Worm (Caenorhabditis elegans) whole organism, midembryonic: Measurements from ENCODE around the gene spp-18.

Experiments used
- T22C8.4 ChIP-seq: fragments of 200-800 bp; sonication (Bioruptor generic); IDR thresholded peaks from 2 replicates; pipeline ENCODE4 v1.3.6; 2022; ENCODE audit warnings: missing genetic modification characterization, missing compliant biosample characterization
- cog-1 ChIP-seq: sonication (generic microtip); optimal IDR thresholded peaks from 2 replicates; lab custom pipeline; 2016; ENCODE audit warnings: missing genetic modification characterization, missing compliant biosample characterization
- flt-1 ChIP-seq: fragments of 200-800 bp; sonication (Bioruptor generic); IDR thresholded peaks from 2 replicates; pipeline ENCODE4 v1.3.6; 2022; ENCODE audit warnings: missing genetic modification characterization, missing compliant biosample characterization
- klf-2 ChIP-seq: fragments of 200-800 bp; sonication (Bioruptor generic); conservative IDR thresholded peaks from 2 replicates; pipeline ENCODE4 v1.3.6; 2022; ENCODE audit warnings: missing genetic modification reagents, missing genetic modification characterization, missing compliant biosample characterization
- med-1 ChIP-seq: sonication (generic microtip); optimal IDR thresholded peaks from 2 replicates; lab custom pipeline; 2017; ENCODE audit warnings: missing genetic modification characterization, mild to moderate bottlenecking, missing compliant biosample characterization, antibody characterized with exemption, missing genetic modification reagents; ENCODE audit not compliant: insufficient read depth
- ref-1 ChIP-seq: fragments of 200-800 bp; sonication (Bioruptor generic); conservative IDR thresholded peaks from 2 replicates; pipeline ENCODE4 v1.3.6; 2022; ENCODE audit warnings: missing genetic modification reagents, missing genetic modification characterization, missing compliant biosample characterization
- tab-1 ChIP-seq: fragments of 200-800 bp; sonication (Bioruptor generic); IDR thresholded peaks from 2 replicates; pipeline ENCODE4 v1.3.6; 2022; ENCODE audit warnings: missing genetic modification characterization, missing compliant biosample characterization
- ztf-23 ChIP-seq: fragments of 200-800 bp; sonication (Bioruptor generic); IDR thresholded peaks from 2 replicates; pipeline ENCODE4 v1.3.6; 2022; ENCODE audit warnings: missing genetic modification reagents, missing genetic modification characterization, missing compliant biosample characterization
- ztf-29 ChIP-seq: fragments of 200-800 bp; sonication (Bioruptor generic); IDR thresholded peaks from 2 replicates; pipeline ENCODE4 v1.3.6; 2022; ENCODE audit warnings: missing genetic modification reagents, missing genetic modification characterization, missing compliant biosample characterization

Gene spp-18

DNA sequence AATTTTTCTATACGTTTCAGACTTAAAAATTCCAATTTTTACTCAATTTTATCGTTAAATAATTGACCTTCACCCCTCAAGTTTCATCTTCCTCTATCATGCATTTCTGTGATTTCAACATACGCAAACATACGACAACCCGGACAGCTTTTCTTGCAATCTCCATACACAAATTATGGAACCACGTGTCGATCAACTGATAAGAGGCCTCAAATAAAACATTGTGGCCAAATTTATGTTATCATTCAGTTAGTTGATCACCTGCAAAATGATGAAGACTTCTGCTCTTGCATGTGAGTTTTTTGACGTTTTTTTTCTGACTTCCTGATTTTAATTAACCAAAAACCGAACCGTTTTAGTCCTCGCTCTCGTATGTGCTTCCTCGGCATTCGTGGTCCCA is at the start of gene spp-18:
TSS of gene spp-18 (plus strand) at position 257 of the 400 bp plus-strand sequence.
- TF ChIP-seq med-1 (no peak), cog-1 (tag; lab: Kevin White, UChicago) (no peak), ztf-23 (no peak), flt-1 (GFP tag; lab: Robert Waterston, UW) (no peak), tab-1 (GFP tag; lab: Robert Waterston, UW) (no peak), ztf-29 (GFP tag; lab: Robert Waterston, UW) (no peak), T22C8.4 (no peak), klf-2 (GFP tag; lab: Robert Waterston, UW) (no peak), ref-1 (GFP tag; lab: Robert Waterston, UW) (no peak)

DNA sequence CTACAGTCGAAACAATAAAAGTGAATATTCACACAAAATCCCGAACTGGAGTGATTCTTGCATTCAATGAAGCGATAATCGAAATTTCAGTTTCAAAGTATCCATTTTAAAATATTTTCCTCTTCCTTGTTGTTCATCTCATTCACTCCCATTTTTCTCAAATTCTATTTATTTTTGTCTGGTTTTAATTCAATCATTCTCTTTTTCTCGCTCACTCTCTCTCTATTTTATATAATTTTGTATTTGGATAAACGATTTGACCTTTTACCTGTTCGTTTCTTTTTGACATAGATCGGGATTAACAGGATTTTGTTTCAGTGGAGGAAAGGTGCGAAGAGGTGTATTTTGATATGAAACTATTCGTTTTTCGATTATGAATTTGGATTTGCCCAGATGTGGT is 47.5 kb upstream of the spp-18 start, which contains the start of gene T05A1.5:
TSS of gene T05A1.5 (plus strand) at position 301 of the 400 bp plus-strand sequence.
- TF ChIP-seq ztf-23 (no peak), T22C8.4 (no peak), cog-1 (tag; lab: Kevin White, UChicago) (no peak), med-1 (no peak), tab-1 (GFP tag; lab: Robert Waterston, UW) (no peak), flt-1 (GFP tag; lab: Robert Waterston, UW) (no peak), ztf-29 (GFP tag; lab: Robert Waterston, UW) (no peak), klf-2 (GFP tag; lab: Robert Waterston, UW) (no peak), ref-1 (GFP tag; lab: Robert Waterston, UW) (no peak)

DNA sequence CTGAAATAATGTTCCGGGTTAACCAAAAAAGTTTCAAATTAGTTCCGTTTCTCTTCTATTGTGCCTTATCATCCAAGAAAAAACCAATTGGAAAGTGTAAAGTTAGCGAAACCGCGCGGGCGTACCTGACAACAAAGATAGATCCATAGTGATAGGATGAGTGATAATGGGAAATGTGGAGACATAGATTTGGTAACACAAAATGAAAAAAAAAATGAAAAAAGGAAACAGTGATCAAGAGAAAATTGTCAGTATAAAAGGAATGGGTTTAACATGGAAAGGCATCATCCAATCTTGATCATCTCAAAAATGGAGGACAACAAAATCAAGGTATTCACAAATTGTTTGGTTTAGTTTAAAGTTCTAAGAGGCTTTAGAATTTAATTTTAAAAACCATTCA is 30.4 kb upstream of the spp-18 start, which contains the start of gene col-122:
TSS of gene col-122 (plus strand) at position 301 of the 400 bp plus-strand sequence.
- TF ChIP-seq klf-2 (GFP tag; lab: Robert Waterston, UW) (no peak), cog-1 (tag; lab: Kevin White, UChicago) (no peak), flt-1 (GFP tag; lab: Robert Waterston, UW) (no peak), T22C8.4 (no peak), ztf-23 (no peak), tab-1 (GFP tag; lab: Robert Waterston, UW) (no peak), med-1 (no peak), ztf-29 (GFP tag; lab: Robert Waterston, UW) (no peak)

DNA sequence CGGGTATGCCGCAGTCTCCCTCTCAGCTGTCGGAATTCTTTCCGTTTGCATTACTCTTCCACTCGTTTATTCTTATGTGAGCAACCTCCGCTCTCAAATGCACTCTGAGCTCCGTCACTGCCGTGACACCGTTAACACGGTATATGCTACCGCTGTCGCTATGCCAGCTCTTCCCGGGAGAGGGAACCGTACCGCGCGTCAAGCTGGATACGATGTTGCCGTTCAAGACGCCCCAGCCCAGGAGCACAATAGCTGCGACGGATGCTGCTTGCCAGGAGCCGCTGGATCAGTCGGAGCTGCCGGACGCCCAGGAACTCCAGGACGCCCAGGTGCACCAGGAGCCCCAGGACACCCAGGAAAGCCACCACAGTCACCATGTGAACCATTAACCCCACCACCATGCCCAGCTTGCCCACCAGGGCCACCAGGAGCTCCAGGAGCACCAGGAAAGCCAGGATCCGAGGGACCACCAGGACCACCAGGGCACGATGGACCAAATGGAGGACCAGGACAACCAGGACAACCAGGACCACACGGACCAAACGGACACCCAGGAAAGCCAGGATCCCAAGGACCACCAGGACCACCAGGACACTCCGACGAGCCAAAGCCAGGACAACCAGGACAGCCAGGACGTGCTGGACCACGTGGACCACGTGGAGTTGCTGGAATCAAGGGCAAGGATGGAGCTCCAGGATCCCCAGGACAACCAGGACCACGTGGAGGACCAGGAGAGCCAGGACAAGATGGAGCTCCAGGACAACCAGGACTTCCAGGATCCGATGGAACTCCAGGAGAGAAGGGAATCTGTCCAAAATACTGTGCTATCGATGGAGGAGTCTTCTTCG is 29.8 kb upstream of the spp-18 start:
- TF ChIP-seq klf-2 (GFP tag; lab: Robert Waterston, UW) (no peak), ztf-23 (no peak), ref-1 (GFP tag; lab: Robert Waterston, UW) (no peak), T22C8.4 (no peak), tab-1 (GFP tag; lab: Robert Waterston, UW) (no peak), flt-1 (GFP tag; lab: Robert Waterston, UW) (no peak), med-1 (no peak), ztf-29 (GFP tag; lab: Robert Waterston, UW) (no peak), cog-1 (tag; lab: Kevin White, UChicago) (no peak)

DNA sequence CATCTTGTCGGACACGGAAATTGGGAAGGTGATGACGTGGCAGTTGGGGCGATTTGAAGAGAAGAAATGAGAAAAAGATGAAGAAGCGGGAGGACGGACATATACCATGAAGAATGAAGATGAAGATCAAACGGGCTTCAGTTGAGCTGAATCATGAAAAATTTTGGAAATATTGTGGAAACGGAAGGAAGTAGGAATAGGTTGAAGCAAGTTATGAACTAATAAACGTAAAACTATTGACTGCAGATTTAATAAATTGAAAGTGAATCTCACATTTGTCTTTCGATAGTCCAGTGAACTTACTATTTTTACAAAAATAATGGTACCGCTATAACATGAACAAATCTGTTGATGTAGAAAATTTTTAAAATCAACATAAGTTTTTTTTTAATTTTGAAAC is 27.0 kb upstream of the spp-18 start, which contains the start of gene lron-14:
TSS of gene lron-14 (minus strand) at position 101 of the 400 bp plus-strand sequence.
- TF ChIP-seq tab-1 (GFP tag; lab: Robert Waterston, UW): no peak
- TF ChIP-seq ztf-29 (GFP tag; lab: Robert Waterston, UW): no peak
- no peak for TF ChIP-seq flt-1 (GFP tag; lab: Robert Waterston, UW)
- TF ChIP-seq T22C8.4: no peak
- no peak for TF ChIP-seq klf-2 (GFP tag; lab: Robert Waterston, UW)
- no peak for TF ChIP-seq ztf-23
- no peak for TF ChIP-seq cog-1 (tag; lab: Kevin White, UChicago)
- no peak for TF ChIP-seq med-1

DNA sequence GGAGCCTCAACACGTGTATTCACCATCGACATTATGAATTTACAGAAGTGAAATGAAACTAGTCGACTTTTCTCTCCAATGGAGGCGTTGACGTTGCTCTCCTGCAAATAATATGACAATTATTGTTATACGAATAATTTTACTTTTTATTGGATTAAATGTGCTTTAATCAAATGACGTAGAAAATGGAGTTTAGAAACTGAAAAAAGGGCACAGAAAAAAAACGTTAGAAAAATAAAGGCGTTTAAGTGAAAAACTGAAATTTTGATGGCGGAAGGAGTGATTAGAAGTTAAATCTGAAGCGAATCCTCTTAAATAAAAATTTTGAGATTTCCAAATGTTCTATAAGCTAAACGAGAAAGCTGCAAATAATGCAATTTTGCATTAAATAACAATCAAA is 13.5 kb upstream of the spp-18 start, which contains the start of gene npr-2:
TSS of gene npr-2 (minus strand) at position 101 of the 400 bp plus-strand sequence.
- no peak for TF ChIP-seq flt-1 (GFP tag; lab: Robert Waterston, UW)
- TF ChIP-seq cog-1 (tag; lab: Kevin White, UChicago): no peak
- TF ChIP-seq ztf-29 (GFP tag; lab: Robert Waterston, UW): no peak
- no peak for TF ChIP-seq ztf-23
- no peak for TF ChIP-seq med-1
- no peak for TF ChIP-seq ref-1 (GFP tag; lab: Robert Waterston, UW)
- TF ChIP-seq T22C8.4: no peak
- TF ChIP-seq klf-2 (GFP tag; lab: Robert Waterston, UW): no peak
- no peak for TF ChIP-seq tab-1 (GFP tag; lab: Robert Waterston, UW)

DNA sequence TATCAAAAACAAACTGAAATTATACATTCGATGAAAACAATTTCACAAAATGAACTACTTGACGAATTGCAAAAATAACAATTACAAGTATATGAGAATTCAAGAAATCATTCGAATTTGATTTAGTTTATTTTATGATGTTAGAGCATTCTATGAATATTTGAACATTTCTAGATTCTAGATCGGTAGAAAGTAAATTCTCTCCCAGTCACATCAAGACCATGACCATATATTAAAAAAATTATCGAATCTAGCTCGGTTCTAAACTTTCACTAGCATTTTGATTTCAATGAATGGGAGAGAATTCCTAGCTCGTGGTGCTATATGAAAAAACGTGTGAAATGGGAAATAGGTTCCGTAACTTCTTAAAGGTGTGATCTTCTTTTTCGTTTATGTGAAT is 9.2 kb upstream of the spp-18 start:
- TF ChIP-seq ztf-23: no peak
- no peak for TF ChIP-seq flt-1 (GFP tag; lab: Robert Waterston, UW)
- TF ChIP-seq med-1: no peak
- TF ChIP-seq ref-1 (GFP tag; lab: Robert Waterston, UW): no peak

DNA sequence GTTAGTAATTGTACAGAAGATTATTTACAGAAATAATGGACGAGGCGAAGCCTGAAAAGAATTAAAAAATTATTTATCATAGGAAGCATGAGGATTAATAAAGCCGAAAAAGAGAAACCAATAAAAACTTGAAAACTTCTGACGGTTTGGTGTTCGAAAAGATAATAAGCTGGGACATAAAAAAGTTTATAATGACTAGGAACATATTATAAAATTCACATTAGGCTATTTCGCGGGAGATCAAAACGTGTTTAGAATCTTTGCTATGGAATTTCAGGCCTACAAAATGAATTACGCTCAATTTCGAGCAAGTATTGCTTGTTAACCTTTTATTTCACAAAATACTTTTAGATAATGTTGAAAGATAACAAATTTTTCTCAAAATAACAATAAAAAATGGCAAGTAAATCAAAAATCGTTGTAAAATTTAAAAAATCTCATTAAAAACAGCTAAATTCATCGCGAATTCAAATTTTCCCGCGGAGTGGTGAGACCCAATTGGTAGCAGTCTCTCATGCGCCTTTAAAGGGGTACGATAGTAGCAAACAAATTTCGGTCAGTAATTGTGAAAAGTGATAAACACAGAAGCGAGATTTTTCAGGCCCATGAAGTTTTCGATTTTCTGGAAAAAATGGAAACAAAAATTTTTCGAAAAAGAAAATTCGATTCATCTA is 4.6 kb upstream of the spp-18 start, which contains the start of gene trcs-1:
TSS of gene trcs-1 (minus strand) at position 51 of the 674 bp plus-strand sequence.
- TF ChIP-seq klf-2 (GFP tag; lab: Robert Waterston, UW) (no peak), T22C8.4 (no peak), ref-1 (GFP tag; lab: Robert Waterston, UW) (no peak), tab-1 (GFP tag; lab: Robert Waterston, UW) (no peak), cog-1 (tag; lab: Kevin White, UChicago) (no peak), ztf-29 (GFP tag; lab: Robert Waterston, UW) (no peak), ztf-23 (no peak), med-1 (no peak), flt-1 (GFP tag; lab: Robert Waterston, UW) (no peak)

DNA sequence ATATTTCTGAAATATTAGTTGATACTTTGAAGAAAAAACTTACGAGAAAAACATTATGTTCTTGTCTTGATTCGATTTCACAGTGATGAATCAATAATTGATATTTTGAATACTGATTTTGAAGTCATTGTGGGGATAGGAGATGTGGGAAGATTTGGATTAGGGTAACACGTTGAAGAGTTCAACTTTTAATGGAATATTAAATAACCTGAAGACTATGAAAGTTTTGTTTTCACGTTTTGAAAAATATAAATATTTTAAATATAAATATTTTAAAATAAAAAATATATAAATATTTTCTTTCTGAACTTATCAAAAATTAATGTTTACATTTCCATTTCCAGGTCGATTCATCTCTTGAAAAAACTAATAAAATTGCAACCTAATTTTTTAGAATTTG is 1.1 kb upstream of the spp-18 start, which contains the start of gene pei-1:
TSS of gene pei-1 (minus strand) at position 101 of the 400 bp plus-strand sequence.
- TF ChIP-seq ref-1 (GFP tag; lab: Robert Waterston, UW): no peak
- TF ChIP-seq tab-1 (GFP tag; lab: Robert Waterston, UW): no peak
- no peak for TF ChIP-seq cog-1 (tag; lab: Kevin White, UChicago)
- TF ChIP-seq med-1: no peak
- no peak for TF ChIP-seq ztf-23
- no peak for TF ChIP-seq T22C8.4
- no peak for TF ChIP-seq klf-2 (GFP tag; lab: Robert Waterston, UW)
- no peak for TF ChIP-seq ztf-29 (GFP tag; lab: Robert Waterston, UW)
- TF ChIP-seq flt-1 (GFP tag; lab: Robert Waterston, UW): no peak
